Worm (Caenorhabditis elegans) whole organism, L4 larva: ENCODE measurements around the gene ttr-16.

Experiments used
- T20F7.1 ChIP-seq: fragments of 200-800 bp; sonication (Bioruptor generic); optimal IDR thresholded peaks from 2 replicates; lab custom pipeline; 2018; ENCODE audit warnings: mild to moderate bottlenecking, missing genetic modification characterization, missing compliant biosample characterization
- Y75B8A.6 ChIP-seq: fragments of 200-800 bp; sonication (Bioruptor generic); IDR thresholded peaks from 2 replicates; pipeline ENCODE4 v1.3.6; 2022; ENCODE audit warnings: missing genetic modification reagents, missing genetic modification characterization, missing compliant biosample characterization
- arid-1 ChIP-seq: fragments of 200-800 bp; sonication (Bioruptor generic); conservative IDR thresholded peaks from 2 replicates; pipeline ENCODE4 v1.3.6; 2022; ENCODE audit warnings: missing genetic modification reagents, missing genetic modification characterization, missing compliant biosample characterization
- attf-4 ChIP-seq: sonication (generic microtip); optimal IDR thresholded peaks from 3 replicates; lab custom pipeline; 2017; ENCODE audit warnings: missing biosample characterization, missing genetic modification characterization
- ceh-44 ChIP-seq: fragments of 200-800 bp; sonication (Bioruptor generic); IDR thresholded peaks from 2 replicates; pipeline ENCODE4 v1.3.6; 2022; ENCODE audit warnings: missing genetic modification reagents, missing genetic modification characterization, missing compliant biosample characterization
- ceh-62 ChIP-seq: sonication (generic microtip); optimal IDR thresholded peaks from 2 replicates; lab custom pipeline; 2017; ENCODE audit warnings: missing biosample characterization, missing genetic modification characterization
- daf-12 ChIP-seq: fragments of 150-350 bp; optimal IDR thresholded peaks from 2 replicates; lab custom pipeline; 2014; ENCODE audit warnings: missing biosample characterization, missing genetic modification reagents, missing genetic modification characterization
- daf-19 ChIP-seq: fragments of 200-800 bp; sonication (Bioruptor generic); conservative IDR thresholded peaks from 2 replicates; pipeline ENCODE4 v1.3.6; 2022; ENCODE audit warnings: missing genetic modification characterization, missing compliant biosample characterization
- dmd-6 ChIP-seq: fragments of 200-800 bp; sonication (Bioruptor generic); IDR thresholded peaks from 2 replicates; pipeline ENCODE4 v1.3.6; 2022; ENCODE audit warnings: missing genetic modification reagents, missing genetic modification characterization, missing compliant biosample characterization
- dpl-1 ChIP-seq: fragments of 150-350 bp; optimal IDR thresholded peaks from 2 replicates; lab custom pipeline; 2014; ENCODE audit warnings: missing biosample characterization, missing genetic modification reagents, missing genetic modification characterization
- dve-1 ChIP-seq: sonication (generic microtip); optimal IDR thresholded peaks from 2 replicates; lab custom pipeline; 2017; ENCODE audit warnings: antibody characterized with exemption, mild to moderate bottlenecking, missing genetic modification characterization, missing compliant biosample characterization; ENCODE audit not compliant: insufficient read depth
- egl-27 ChIP-seq: sonication (generic microtip); optimal IDR thresholded peaks from 3 replicates; lab custom pipeline; 2017; ENCODE audit warnings: missing biosample characterization, missing genetic modification reagents, missing genetic modification characterization
- egl-43 ChIP-seq: fragments of 200-800 bp; sonication (Bioruptor generic); IDR thresholded peaks from 2 replicates; pipeline ENCODE4 v1.3.6; 2022; ENCODE audit warnings: missing genetic modification reagents, missing genetic modification characterization, missing compliant biosample characterization
- hif-1 ChIP-seq, 2 experiments: sonication (generic microtip); optimal IDR thresholded peaks; 2 replicates each; lab custom pipeline; 2016 to 2017; ENCODE audit warnings: missing compliant biosample characterization in 2 of 2, missing genetic modification characterization in 2 of 2, missing genetic modification reagents in 2 of 2, missing genotype in 2 of 2, mild to moderate bottlenecking in 1 of 2
- hlh-11 ChIP-seq: fragments of 200-800 bp; sonication (Bioruptor generic); optimal IDR thresholded peaks from 2 replicates; lab custom pipeline; 2018; ENCODE audit warnings: mild to moderate bottlenecking, missing genetic modification characterization, missing compliant biosample characterization
- hlh-30 ChIP-seq: sonication (generic microtip); optimal IDR thresholded peaks from 2 replicates; lab custom pipeline; 2017; ENCODE audit warnings: antibody characterized with exemption, mild to moderate bottlenecking, missing genetic modification characterization, missing compliant biosample characterization; ENCODE audit not compliant: insufficient read depth
- jun-1 ChIP-seq: fragments of 150-350 bp; optimal IDR thresholded peaks from 2 replicates; lab custom pipeline; 2014; ENCODE audit warnings: missing biosample characterization, missing genetic modification reagents, missing genetic modification characterization
- lin-1 ChIP-seq: fragments of 200-800 bp; sonication (Bioruptor generic); IDR thresholded peaks from 2 replicates; pipeline ENCODE4 v1.3.6; 2022; ENCODE audit warnings: missing genetic modification reagents, missing genetic modification characterization, missing compliant biosample characterization
- lin-15B ChIP-seq: fragments of 150-350 bp; sonication (generic microtip); optimal IDR thresholded peaks from 3 replicates; lab custom pipeline; 2014; ENCODE audit warnings: missing biosample characterization, missing genetic modification characterization
- lin-39 ChIP-seq: fragments of 150-350 bp; optimal IDR thresholded peaks from 2 replicates; lab custom pipeline; 2014; ENCODE audit warnings: missing biosample characterization, missing genetic modification reagents, missing genetic modification characterization
- lir-3 ChIP-seq: sonication (generic microtip); optimal IDR thresholded peaks from 2 replicates; lab custom pipeline; 2016; ENCODE audit warnings: mild to moderate bottlenecking, missing genetic modification characterization, missing compliant biosample characterization
- mdl-1 ChIP-seq, 2 experiments: fragments of 150-350 bp in 1 of 2; sonication (generic microtip) in 1 of 2; optimal IDR thresholded peaks; 2 replicates each; lab custom pipeline; 2014 to 2017; ENCODE audit warnings: missing biosample characterization in 2 of 2, missing genetic modification characterization in 2 of 2
- mdt-29 ChIP-seq: fragments of 200-800 bp; sonication (Bioruptor generic); IDR thresholded peaks from 2 replicates; pipeline ENCODE4 v1.3.6; 2022; ENCODE audit warnings: missing genetic modification reagents, missing genetic modification characterization, missing compliant biosample characterization
- mep-1 ChIP-seq: fragments of 150-350 bp; sonication (generic microtip); optimal IDR thresholded peaks from 3 replicates; lab custom pipeline; 2014; ENCODE audit warnings: missing biosample characterization, missing genetic modification characterization
- mxl-2 ChIP-seq: fragments of 200-800 bp; sonication (Bioruptor generic); conservative IDR thresholded peaks from 2 replicates; pipeline ENCODE4 v1.3.6; 2022; ENCODE audit warnings: missing genetic modification reagents, missing genetic modification characterization, missing compliant biosample characterization
- nhr-10 ChIP-seq: fragments of 150-350 bp; optimal IDR thresholded peaks from 2 replicates; lab custom pipeline; 2014; ENCODE audit warnings: missing biosample characterization, missing genetic modification characterization
- nhr-11 ChIP-seq: fragments of 150-350 bp; optimal IDR thresholded peaks from 2 replicates; lab custom pipeline; 2014; ENCODE audit warnings: missing biosample characterization, missing genetic modification characterization
- nhr-111 ChIP-seq: fragments of 200-800 bp; sonication (Bioruptor generic); optimal IDR thresholded peaks from 2 replicates; lab custom pipeline; 2018; ENCODE audit warnings: mild to moderate bottlenecking, missing genetic modification characterization, missing compliant biosample characterization
- nhr-237 ChIP-seq: sonication (generic microtip); optimal IDR thresholded peaks from 2 replicates; lab custom pipeline; 2017; ENCODE audit warnings: missing biosample characterization, missing genetic modification characterization
- nhr-25 ChIP-seq: sonication (generic microtip); optimal IDR thresholded peaks from 2 replicates; lab custom pipeline; 2017; ENCODE audit warnings: missing genetic modification characterization, mild to moderate bottlenecking, missing compliant biosample characterization, antibody characterized with exemption, moderate library complexity, borderline replicate concordance; ENCODE audit not compliant: insufficient read depth
- nhr-28 ChIP-seq: fragments of 150-350 bp; optimal IDR thresholded peaks from 2 replicates; lab custom pipeline; 2014; ENCODE audit warnings: missing biosample characterization, missing genetic modification characterization
- nhr-48 ChIP-seq: sonication (generic microtip); optimal IDR thresholded peaks from 2 replicates; lab custom pipeline; 2016; ENCODE audit warnings: mild to moderate bottlenecking, missing genetic modification characterization, missing compliant biosample characterization
- nhr-6 ChIP-seq: fragments of 150-350 bp; optimal IDR thresholded peaks from 2 replicates; lab custom pipeline; 2014; ENCODE audit warnings: missing biosample characterization, missing genetic modification characterization
- nhr-77 ChIP-seq: fragments of 150-350 bp; optimal IDR thresholded peaks from 2 replicates; lab custom pipeline; 2014; ENCODE audit warnings: missing biosample characterization, missing genetic modification characterization
- pha-4 ChIP-seq, 2 experiments: fragments of 150-350 bp in 1 of 2; fragments of 200-800 bp in 1 of 2; sonication (Bioruptor generic) in 1 of 2; IDR thresholded peaks in 1 of 2; optimal IDR thresholded peaks in 1 of 2; 2 replicates each; pipeline versions ENCODE4 v1.3.6 to Lab custom; 2014 to 2022; ENCODE audit warnings: missing genetic modification characterization in 2 of 2, missing genetic modification reagents in 2 of 2, missing biosample characterization in 1 of 2, missing compliant biosample characterization in 1 of 2
- php-3 ChIP-seq: fragments of 200-800 bp; sonication (Bioruptor generic); IDR thresholded peaks from 2 replicates; pipeline ENCODE4 v1.3.6; 2022; ENCODE audit warnings: missing genetic modification reagents, missing genetic modification characterization, missing compliant biosample characterization
- pqm-1 ChIP-seq: sonication (generic microtip); optimal IDR thresholded peaks from 2 replicates; lab custom pipeline; 2017; ENCODE audit warnings: missing biosample characterization, missing genetic modification characterization
- rbr-2 ChIP-seq: sonication (generic microtip); optimal IDR thresholded peaks from 2 replicates; lab custom pipeline; 2016; ENCODE audit warnings: missing genotype, missing genetic modification characterization, missing compliant biosample characterization
- sdz-12 ChIP-seq: fragments of 200-800 bp; sonication (Bioruptor generic); optimal IDR thresholded peaks from 2 replicates; lab custom pipeline; 2018; ENCODE audit warnings: mild to moderate bottlenecking, missing genetic modification characterization, missing compliant biosample characterization
- skn-1 ChIP-seq: fragments of 150-350 bp; optimal IDR thresholded peaks from 2 replicates; lab custom pipeline; 2014; ENCODE audit warnings: missing biosample characterization, missing genetic modification characterization
- snpc-1.2 ChIP-seq: fragments of 200-800 bp; sonication (Bioruptor generic); IDR thresholded peaks from 2 replicates; pipeline ENCODE4 v1.3.6; 2022; ENCODE audit warnings: missing genetic modification reagents, missing genetic modification characterization, missing compliant biosample characterization
- spr-3 ChIP-seq: fragments of 200-800 bp; sonication (Bioruptor generic); optimal IDR thresholded peaks from 2 replicates; lab custom pipeline; 2018; ENCODE audit warnings: mild to moderate bottlenecking, missing genetic modification characterization, missing compliant biosample characterization
- tag-97 ChIP-seq: fragments of 200-800 bp; sonication (Bioruptor generic); IDR thresholded peaks from 2 replicates; pipeline ENCODE4 v1.3.6; 2022; ENCODE audit warnings: missing genetic modification characterization, missing compliant biosample characterization
- tra-1 ChIP-seq: fragments of 200-800 bp; sonication (Bioruptor generic); IDR thresholded peaks from 2 replicates; pipeline ENCODE4 v1.3.6; 2022; ENCODE audit warnings: missing genetic modification reagents, missing genetic modification characterization, missing compliant biosample characterization
- unc-130 ChIP-seq: sonication (generic microtip); optimal IDR thresholded peaks from 2 replicates; lab custom pipeline; 2016; ENCODE audit warnings: missing genetic modification reagents, missing genetic modification characterization, missing compliant biosample characterization
- unc-39 ChIP-seq: sonication (generic microtip); optimal IDR thresholded peaks from 2 replicates; lab custom pipeline; 2017; ENCODE audit warnings: missing biosample characterization, missing genetic modification characterization
- zfp-2 ChIP-seq: sonication (generic microtip); optimal IDR thresholded peaks from 2 replicates; lab custom pipeline; 2016; ENCODE audit warnings: mild to moderate bottlenecking, missing genetic modification characterization, missing compliant biosample characterization
- zip-11 ChIP-seq: fragments of 200-800 bp; sonication (Bioruptor generic); IDR thresholded peaks from 2 replicates; pipeline ENCODE4 v1.3.6; 2022; ENCODE audit warnings: missing genetic modification characterization, missing compliant biosample characterization
- ztf-7 ChIP-seq: fragments of 150-350 bp; optimal IDR thresholded peaks from 2 replicates; lab custom pipeline; 2014; ENCODE audit warnings: missing biosample characterization, missing genetic modification characterization

The ttr-16 gene

ce11 chrIV:11019962-11020550, 43.9 kb downstream of the ttr-16 start, which contains the start of gene F13H10.8 (continued):
- peak; percentile 66 for TF ChIP-seq dve-1
- no peak for TF ChIP-seq egl-43
- TF ChIP-seq hlh-11 = peak; percentile 69
- no peak for TF ChIP-seq unc-39 (tag; lab: Kevin White, UChicago)
- TF ChIP-seq jun-1 = no peak
- TF ChIP-seq unc-130 (GFP tag; lab: Kevin White, UChicago) = no peak
- no peak for TF ChIP-seq lir-3 (tag; lab: Kevin White, UChicago)
- peak; percentile 21 for TF ChIP-seq mep-1 (tag; lab: Kevin White, UChicago)
- TF ChIP-seq php-3 = peak; percentile 47; the same call in 1 of the 2 replicates
- no peak for TF ChIP-seq rbr-2 (tag; lab: Kevin White, UChicago)
- TF ChIP-seq nhr-6 (tag; lab: Kevin White, UChicago) = no peak

ce11 chrIV:11015881-11016280, 48.1 kb downstream of the ttr-16 start, which contains the start of gene F13H10.3:
Gene F13H10.3 (minus strand): TSS chrIV:11015953.
- TF ChIP-seq hlh-30 (tag; lab: Kevin White, UChicago) (peak; percentile 59), dmd-6 (peak; percentile 75), pqm-1 (peak; percentile 92), mdt-29 (GFP tag; lab: Robert Waterston, UW) (no peak), lin-15B (tag; lab: Kevin White, UChicago) (no peak), nhr-111 (GFP tag; lab: Kevin White, UChicago) (no peak), tag-97 (no peak), egl-27 (tag; lab: Kevin White, UChicago) (no peak), zfp-2 (tag; lab: Kevin White, UChicago) (no peak), nhr-77 (tag; lab: Kevin White, UChicago) (peak; percentile 59), tra-1 (GFP tag; lab: Robert Waterston, UW) (0 out of 2 replicates have a peak, but pooled peaks have one; percentile 16), mdl-1 (tag; optimal IDR thresholded peaks at IDR 0.05; lab: Kevin White, UChicago) (peak in 1 of 2 experiments; percentile 78), jun-1 (no peak), lin-1 (no peak), hif-1 (tag; optimal IDR thresholded peaks at IDR 0.05; lab: Kevin White, UChicago) (no peak), snpc-1.2 (GFP tag; lab: Robert Waterston, UW) (no peak), nhr-6 (tag; lab: Kevin White, UChicago) (no peak), daf-12 (tag; lab: Kevin White, UChicago) (no peak), pha-4 (GFP tag; IDR thresholded peaks at IDR 0.05; lab: Robert Waterston, UW) (no peak), pha-4 (tag; optimal IDR thresholded peaks at IDR 0.05; lab: Kevin White, UChicago) (no peak), lin-39 (no peak), ceh-44 (GFP tag; lab: Robert Waterston, UW) (no peak), dpl-1 (peak; percentile 6), attf-4 (tag; lab: Kevin White, UChicago) (no peak), spr-3 (GFP tag; lab: Kevin White, UChicago) (no peak), sdz-12 (GFP tag; lab: Kevin White, UChicago) (no peak), nhr-48 (tag; lab: Kevin White, UChicago) (no peak), unc-130 (GFP tag; lab: Kevin White, UChicago) (no peak), T20F7.1 (peak; percentile 35), nhr-25 (tag; lab: Kevin White, UChicago) (no peak), skn-1 (tag; lab: Kevin White, UChicago) (no peak), ceh-62 (tag; lab: Kevin White, UChicago) (no peak), nhr-237 (tag; lab: Kevin White, UChicago) (no peak), daf-19 (no peak), nhr-11 (tag; lab: Kevin White, UChicago) (no peak), arid-1 (GFP tag; lab: Robert Waterston, UW) (0 out of 2 replicates have a peak, but pooled peaks have one; percentile 32), nhr-10 (tag; lab: Kevin White, UChicago) (no peak), zip-11 (GFP tag; lab: Robert Waterston, UW) (no peak), Y75B8A.6 (GFP tag; lab: Robert Waterston, UW) (no peak), mep-1 (tag; lab: Kevin White, UChicago) (peak; percentile 38), nhr-28 (tag; lab: Kevin White, UChicago) (peak; percentile 61), ztf-7 (tag; lab: Kevin White, UChicago) (no peak), mxl-2 (no peak)
